Worm (Caenorhabditis elegans) whole organism, L2 larva: ENCODE results near the gene irld-33.

ENCODE experiments used
- F13H6.1 ChIP-seq: sonication (generic microtip); optimal IDR thresholded peaks from 2 replicates; lab custom pipeline; 2016; ENCODE audit warnings: missing genetic modification characterization, missing compliant biosample characterization
- R02D3.7 ChIP-seq: fragments of 150-350 bp; optimal IDR thresholded peaks from 2 replicates; lab custom pipeline; 2014; ENCODE audit warnings: missing biosample characterization, missing genetic modification characterization
- Y55F3AM.14 ChIP-seq: fragments of 200-800 bp; sonication (Bioruptor generic); optimal IDR thresholded peaks from 2 replicates; lab custom pipeline; 2018; ENCODE audit warnings: mild to moderate bottlenecking, missing genetic modification characterization, missing compliant biosample characterization
- ZK546.5 ChIP-seq: sonication (generic microtip); optimal IDR thresholded peaks from 2 replicates; lab custom pipeline; 2017; ENCODE audit warnings: missing biosample characterization, missing genetic modification characterization
- alr-1 ChIP-seq: fragments of 150-350 bp; optimal IDR thresholded peaks from 2 replicates; lab custom pipeline; 2014; ENCODE audit warnings: missing biosample characterization, missing genetic modification characterization
- aly-2 ChIP-seq: fragments of 150-350 bp; optimal IDR thresholded peaks from 2 replicates; lab custom pipeline; 2014; ENCODE audit warnings: missing biosample characterization, missing genetic modification characterization
- ama-1 ChIP-seq: fragments of 150-350 bp; optimal IDR thresholded peaks from 2 replicates; lab custom pipeline; 2018; ENCODE audit warnings: inconsistent platforms
- ceh-16 ChIP-seq: fragments of 150-350 bp; optimal IDR thresholded peaks from 2 replicates; lab custom pipeline; 2014; ENCODE audit warnings: missing biosample characterization, missing genetic modification characterization
- crh-2 ChIP-seq: sonication (generic microtip); optimal IDR thresholded peaks from 2 replicates; lab custom pipeline; 2017; ENCODE audit warnings: missing biosample characterization, missing genetic modification characterization
- elt-1 ChIP-seq: fragments of 150-350 bp; optimal IDR thresholded peaks from 2 replicates; lab custom pipeline; 2014; ENCODE audit warnings: missing biosample characterization, missing genetic modification characterization
- elt-3 ChIP-seq: sonication (generic microtip); optimal IDR thresholded peaks from 2 replicates; lab custom pipeline; 2017; ENCODE audit warnings: missing biosample characterization, missing genetic modification characterization
- fos-1 ChIP-seq: fragments of 150-350 bp; optimal IDR thresholded peaks from 2 replicates; lab custom pipeline; 2014; ENCODE audit warnings: missing biosample characterization, missing genetic modification characterization
- gmeb-1 ChIP-seq: fragments of 150-350 bp; optimal IDR thresholded peaks from 2 replicates; lab custom pipeline; 2014; ENCODE audit warnings: missing biosample characterization, missing genetic modification characterization
- lin-11 ChIP-seq: fragments of 150-350 bp; sonication (generic microtip); optimal IDR thresholded peaks from 2 replicates; lab custom pipeline; 2014; ENCODE audit warnings: missing biosample characterization, missing genetic modification characterization, inconsistent platforms, mixed read lengths
- lin-13 ChIP-seq: fragments of 150-350 bp; optimal IDR thresholded peaks from 2 replicates; lab custom pipeline; 2014; ENCODE audit warnings: missing biosample characterization, missing genetic modification reagents, missing genetic modification characterization
- lin-39 ChIP-seq: fragments of 150-350 bp; optimal IDR thresholded peaks from 2 replicates; lab custom pipeline; 2014; ENCODE audit warnings: missing biosample characterization, missing genetic modification reagents, missing genetic modification characterization
- lsy-2 ChIP-seq, 2 experiments: fragments of 150-350 bp in 1 of 2; sonication (generic microtip) in 1 of 2; optimal IDR thresholded peaks; 2 replicates each; lab custom pipeline; 2014 to 2017; ENCODE audit warnings: missing biosample characterization in 2 of 2, missing genetic modification characterization in 2 of 2
- mab-5 ChIP-seq: fragments of 150-350 bp; optimal IDR thresholded peaks from 2 replicates; lab custom pipeline; 2014; ENCODE audit warnings: missing biosample characterization, missing genetic modification characterization
- mbf-1 ChIP-seq: sonication (generic microtip); optimal IDR thresholded peaks from 2 replicates; lab custom pipeline; 2017; ENCODE audit warnings: missing biosample characterization, missing genetic modification characterization
- mdl-1 ChIP-seq, 2 experiments: fragments of 150-350 bp in 1 of 2; sonication (generic microtip) in 1 of 2; optimal IDR thresholded peaks; 2 replicates each; lab custom pipeline; 2017; ENCODE audit warnings: missing biosample characterization in 2 of 2, missing genetic modification characterization in 2 of 2
- nhr-10 ChIP-seq: sonication (generic microtip); optimal IDR thresholded peaks from 2 replicates; lab custom pipeline; 2017; ENCODE audit warnings: missing biosample characterization, missing genetic modification characterization
- nhr-12 ChIP-seq: fragments of 150-350 bp; optimal IDR thresholded peaks from 2 replicates; lab custom pipeline; 2014; ENCODE audit warnings: missing biosample characterization, missing genetic modification characterization
- nhr-23 ChIP-seq: fragments of 150-350 bp; optimal IDR thresholded peaks from 2 replicates; lab custom pipeline; 2014; ENCODE audit warnings: missing biosample characterization, missing genetic modification reagents, missing genetic modification characterization
- nhr-25 ChIP-seq: fragments of 150-350 bp; sonication (generic microtip); optimal IDR thresholded peaks from 3 replicates; lab custom pipeline; 2014; ENCODE audit warnings: missing biosample characterization, missing genetic modification characterization
- nhr-6 ChIP-seq: fragments of 150-350 bp; optimal IDR thresholded peaks from 2 replicates; lab custom pipeline; 2014; ENCODE audit warnings: missing biosample characterization, missing genetic modification characterization
- peb-1 ChIP-seq: fragments of 150-350 bp; optimal IDR thresholded peaks from 2 replicates; lab custom pipeline; 2014; ENCODE audit warnings: missing biosample characterization, missing genetic modification characterization
- sem-4 ChIP-seq: fragments of 150-350 bp; optimal IDR thresholded peaks from 2 replicates; lab custom pipeline; 2014; ENCODE audit warnings: missing biosample characterization, missing genetic modification reagents, missing genetic modification characterization
- sma-3 ChIP-seq: sonication (generic microtip); optimal IDR thresholded peaks from 2 replicates; lab custom pipeline; 2016; ENCODE audit warnings: missing genetic modification reagents, missing genetic modification characterization, missing compliant biosample characterization
- sma-9 ChIP-seq, 2 experiments: fragments of 150-350 bp in 1 of 2; sonication (generic microtip) in 1 of 2; optimal IDR thresholded peaks; 2 replicates each; lab custom pipeline; 2014 to 2016; ENCODE audit warnings: missing genetic modification characterization in 2 of 2, mild to moderate bottlenecking in 1 of 2, missing biosample characterization in 1 of 2, missing compliant biosample characterization in 1 of 2, missing genetic modification reagents in 1 of 2, moderate library complexity in 1 of 2
- snpc-4 ChIP-seq: fragments of 150-350 bp; optimal IDR thresholded peaks from 2 replicates; lab custom pipeline; 2014; ENCODE audit warnings: missing biosample characterization, missing genetic modification characterization
- unc-39 ChIP-seq: fragments of 150-350 bp; optimal IDR thresholded peaks from 2 replicates; lab custom pipeline; 2014; ENCODE audit warnings: missing biosample characterization, missing genetic modification characterization
- unc-62 ChIP-seq: fragments of 150-350 bp; optimal IDR thresholded peaks from 2 replicates; lab custom pipeline; 2014; ENCODE audit warnings: missing biosample characterization, missing genetic modification reagents, missing genetic modification characterization
- zag-1 ChIP-seq: fragments of 150-350 bp; optimal IDR thresholded peaks from 2 replicates; lab custom pipeline; 2014; ENCODE audit warnings: missing biosample characterization, missing genetic modification characterization
- ztf-1 ChIP-seq: fragments of 200-800 bp; sonication (Bioruptor generic); conservative IDR thresholded peaks from 2 replicates; pipeline ENCODE4 v1.3.6; 2022; ENCODE audit warnings: missing genetic modification characterization, missing compliant biosample characterization
- ztf-11 ChIP-seq: sonication (generic microtip); optimal IDR thresholded peaks from 2 replicates; lab custom pipeline; 2017; ENCODE audit warnings: missing biosample characterization, missing genetic modification characterization

Gene irld-33

DNA sequence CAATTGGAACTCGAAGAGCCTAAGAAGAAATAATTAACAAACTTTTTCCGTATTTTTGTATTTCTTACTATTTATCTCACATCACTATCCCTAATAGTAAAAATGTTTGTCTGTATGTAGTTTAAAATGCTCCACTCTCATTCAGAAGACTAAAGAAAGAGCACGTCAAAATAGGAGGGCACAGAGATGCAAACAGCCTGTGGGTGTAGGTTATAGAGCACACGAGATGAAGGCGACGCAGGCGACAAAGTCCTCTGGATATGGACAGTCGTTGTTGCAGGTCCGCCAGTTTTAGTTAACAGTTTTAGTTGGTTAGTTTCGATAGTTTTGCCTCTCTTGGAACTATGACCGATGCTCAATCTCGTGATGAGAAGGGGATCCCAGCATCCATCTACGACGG is 6.9 kb upstream of the irld-33 start, which contains the start of gene ceh-82:
Gene ceh-82, plus strand, starts transcription at position 301 of the 400 bp plus-strand sequence.
- TF ChIP-seq unc-39 (no peak), unc-62 (GFP tag; lab: Kevin White, UChicago) (no peak), ceh-16 (tag; lab: Kevin White, UChicago) (no peak), peb-1 (tag; lab: Kevin White, UChicago) (no peak), sma-3 (no peak), zag-1 (no peak), nhr-25 (tag; lab: Kevin White, UChicago) (no peak)
- TF ChIP-seq, all 48 proteins: peak for 0

DNA sequence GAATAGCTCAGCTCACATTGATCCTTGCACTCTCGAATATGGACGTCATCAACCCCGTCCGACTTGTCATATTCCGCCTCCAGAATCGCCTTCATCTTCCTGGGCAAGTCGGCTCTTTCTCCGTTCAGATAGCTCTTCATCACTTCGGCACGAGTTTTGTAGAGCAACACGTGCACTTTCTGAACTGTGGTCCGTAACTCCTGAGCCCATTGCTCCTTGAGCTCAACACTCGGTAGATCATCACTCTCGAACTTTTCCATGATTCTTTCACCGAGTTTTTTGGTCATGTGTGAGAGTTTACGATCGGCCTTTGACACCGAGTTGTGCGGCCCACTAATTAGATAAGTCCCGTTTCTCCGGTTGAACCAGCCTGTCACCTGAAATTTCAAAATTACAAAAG is 3.7 kb upstream of the irld-33 start:
- TF ChIP-seq ama-1 (lab: Kevin White, UChicago) (no peak), nhr-12 (no peak), ztf-1 (GFP tag; lab: Robert Waterston, UW) (no peak), zag-1 (no peak), lin-11 (tag; lab: Kevin White, UChicago) (no peak), unc-62 (GFP tag; lab: Kevin White, UChicago) (no peak), aly-2 (tag; lab: Kevin White, UChicago) (no peak), snpc-4 (tag; lab: Kevin White, UChicago) (no peak), elt-1 (no peak)
- TF ChIP-seq, all 48 proteins: peak for 0

DNA sequence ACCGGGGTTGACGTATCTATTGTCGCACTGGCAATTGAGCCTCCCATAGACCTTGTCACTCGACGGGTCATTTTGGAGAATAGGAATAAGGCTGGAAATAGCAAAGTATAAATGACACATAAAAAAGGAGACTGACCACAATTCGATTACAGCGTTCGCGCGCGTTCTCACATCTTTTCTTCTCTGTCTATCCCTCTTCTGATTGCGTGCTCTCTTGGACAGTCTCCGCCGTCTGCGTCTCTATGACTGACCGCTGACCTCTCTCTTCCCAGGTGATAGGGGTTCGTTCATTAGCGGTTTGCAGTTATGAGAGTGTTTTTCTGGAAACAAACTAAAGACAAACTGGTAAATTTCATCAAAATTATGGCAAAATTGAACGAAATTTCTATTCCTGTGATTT is 2.5 kb upstream of the irld-33 start, which contains the start of gene ceh-83:
Gene ceh-83, minus strand, starts transcription at position 181 of the 400 bp plus-strand sequence.
- TF ChIP-seq sma-9 (GFP tag; optimal IDR thresholded peaks at IDR 0.05; lab: Kevin White, UChicago) (no peak), sma-9 (tag; optimal IDR thresholded peaks at IDR 0.05; lab: Kevin White, UChicago) (no peak), ZK546.5 (tag; lab: Kevin White, UChicago) (no peak), fos-1 (tag; lab: Kevin White, UChicago) (peak; percentile 49), peb-1 (tag; lab: Kevin White, UChicago) (no peak)

DNA sequence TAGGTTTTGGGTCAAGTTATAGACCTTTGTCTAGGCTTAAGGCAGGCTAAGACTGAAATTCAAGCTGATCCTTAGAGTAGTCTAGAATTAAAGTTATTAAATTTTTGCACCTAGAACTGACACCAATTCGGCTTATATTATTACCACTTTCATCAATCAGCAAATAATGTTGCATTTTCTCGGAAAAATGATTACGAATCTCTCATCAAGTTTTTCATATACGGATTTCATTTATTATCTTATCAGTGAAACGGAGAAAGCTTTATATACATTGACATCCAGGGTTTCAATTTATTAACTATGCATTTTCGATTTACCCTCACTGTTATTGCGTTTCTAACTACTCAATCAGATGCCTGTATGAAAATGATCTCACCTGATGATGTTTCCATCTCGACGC is 2.4 kb downstream of the irld-33 start, which contains the start of gene K07G6.1:
Gene K07G6.1, plus strand, starts transcription at position 301 of the 400 bp plus-strand sequence.
- TF ChIP-seq nhr-12 (no peak), mdl-1 (tag; optimal IDR thresholded peaks at IDR 0.05; lab: Kevin White, UChicago) (no peak), R02D3.7 (tag; lab: Kevin White, UChicago) (no peak), lsy-2 (tag; optimal IDR thresholded peaks at IDR 0.05; lab: Kevin White, UChicago) (no peak), ZK546.5 (tag; lab: Kevin White, UChicago) (no peak), elt-3 (tag; lab: Kevin White, UChicago) (no peak)

DNA sequence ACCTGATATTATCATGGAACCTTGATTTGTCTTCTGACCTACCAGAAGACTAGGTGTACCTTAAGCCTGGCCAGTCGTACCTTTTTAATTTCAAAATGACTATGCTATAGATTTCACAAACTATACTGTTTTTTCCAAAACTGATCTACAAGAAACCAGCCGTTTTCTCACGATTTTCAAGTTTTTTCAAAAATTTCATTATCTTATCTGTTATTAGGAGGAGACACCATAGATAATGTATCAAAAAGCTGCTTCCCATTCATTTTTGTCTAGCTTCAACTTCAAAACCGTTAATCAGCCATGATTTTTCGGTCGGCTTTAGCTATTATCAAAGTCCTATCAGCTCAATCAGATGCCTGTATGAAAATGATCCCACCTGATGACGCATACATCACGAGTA is 3.7 kb downstream of the irld-33 start, which contains the start of gene F36H5.12:
Gene F36H5.12, plus strand, starts transcription at position 301 of the 400 bp plus-strand sequence.
- TF ChIP-seq crh-2 (tag; lab: Kevin White, UChicago) (no peak), ztf-11 (no peak), F13H6.1 (tag; lab: Kevin White, UChicago) (no peak), nhr-12 (no peak), lin-39 (no peak), Y55F3AM.14 (GFP tag; lab: Kevin White, UChicago) (no peak), nhr-10 (tag; lab: Kevin White, UChicago) (no peak)

DNA sequence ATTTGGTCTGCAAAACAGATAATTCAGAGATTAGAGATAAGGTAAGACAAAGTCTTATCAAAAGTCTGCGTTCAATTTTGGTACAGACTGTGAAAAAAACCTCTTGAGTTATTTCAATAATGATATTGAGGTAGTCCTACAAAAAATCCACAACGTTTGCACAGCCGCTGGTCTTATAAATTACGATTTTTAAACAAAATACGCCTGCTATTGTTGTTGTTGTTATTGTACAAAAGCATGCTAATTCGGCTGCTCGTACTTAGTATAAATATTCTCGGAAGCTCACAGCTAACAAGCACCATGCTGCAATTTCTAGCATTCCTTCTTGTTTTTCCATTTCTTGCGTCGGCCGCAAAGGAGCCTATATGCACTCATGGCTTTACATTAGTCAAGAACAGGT is 5.3 kb downstream of the irld-33 start, which contains the start of gene clec-19:
Gene clec-19, plus strand, starts transcription at position 301 of the 400 bp plus-strand sequence.
- TF ChIP-seq elt-1 (no peak), mab-5 (tag; lab: Kevin White, UChicago) (no peak), sem-4 (tag; lab: Kevin White, UChicago) (no peak), nhr-23 (no peak), ama-1 (lab: Kevin White, UChicago) (no peak), peb-1 (tag; lab: Kevin White, UChicago) (no peak), unc-62 (GFP tag; lab: Kevin White, UChicago) (no peak)
- TF ChIP-seq, all 48 proteins: peak for 0

DNA sequence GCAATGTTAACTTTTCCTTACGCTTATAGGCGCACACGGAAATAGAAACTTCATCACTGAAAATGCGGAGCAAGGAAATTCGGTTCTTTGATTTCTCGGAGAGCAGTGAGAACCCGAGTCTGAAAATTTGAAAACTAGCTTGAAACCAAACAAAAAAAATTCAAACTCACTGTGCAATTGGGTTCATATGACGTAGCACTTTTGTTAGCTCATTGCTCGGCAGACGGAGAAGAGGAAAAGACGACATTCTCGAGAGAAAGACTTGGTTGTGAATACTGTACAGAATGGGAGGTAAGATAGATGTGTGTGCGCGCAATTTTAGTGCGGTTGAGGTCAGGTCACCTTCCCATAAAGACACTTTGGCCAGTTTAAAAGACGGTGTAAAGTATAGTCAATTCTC is 11.6 kb downstream of the irld-33 start, which contains the start of the genes F36H5.13 and F36H5.8:
Gene F36H5.13, minus strand, starts transcription at position 101 of the 400 bp plus-strand sequence.
Gene F36H5.8, minus strand, starts transcription at position 274 of the 400 bp plus-strand sequence.
- TF ChIP-seq fos-1 (tag; lab: Kevin White, UChicago) = no peak
- no peak for TF ChIP-seq F13H6.1 (tag; lab: Kevin White, UChicago)
- TF ChIP-seq nhr-6 (tag; lab: Kevin White, UChicago) = no peak
- no peak for TF ChIP-seq nhr-10 (tag; lab: Kevin White, UChicago)
- TF ChIP-seq lin-13 (GFP tag; lab: Kevin White, UChicago) = no peak
- TF ChIP-seq alr-1 (tag; lab: Kevin White, UChicago) = no peak
- TF ChIP-seq Y55F3AM.14 (GFP tag; lab: Kevin White, UChicago) = no peak
- no peak for TF ChIP-seq ama-1 (lab: Kevin White, UChicago)
- no peak for TF ChIP-seq mbf-1 (tag; lab: Kevin White, UChicago)
- no peak for TF ChIP-seq sma-3
- no peak for TF ChIP-seq peb-1 (tag; lab: Kevin White, UChicago)
- TF ChIP-seq ztf-1 (GFP tag; lab: Robert Waterston, UW) = no peak
- TF ChIP-seq sem-4 (tag; lab: Kevin White, UChicago) = no peak
- TF ChIP-seq snpc-4 (tag; lab: Kevin White, UChicago) = no peak
- no peak for TF ChIP-seq nhr-23
- no peak for TF ChIP-seq zag-1
- no peak for TF ChIP-seq gmeb-1 (tag; lab: Kevin White, UChicago)
